Fruit fly (Drosophila melanogaster) whole organism, embryonic: ENCODE measurements around the gene CG5731.
A peak's percentile ranks its signal among the peaks of the same experiment; 100 is the strongest.

Experiments used
- Atf3 ChIP-seq: fragments of 200-800 bp; sonication (Bioruptor generic); optimal IDR thresholded peaks from 3 replicates; lab custom pipeline; 2016; ENCODE audit warnings: missing biosample characterization, missing genetic modification characterization
- CG10147 ChIP-seq: fragments of 200-800 bp; sonication (Bioruptor generic); optimal IDR thresholded peaks from 2 replicates; lab custom pipeline; 2019; ENCODE audit warnings: missing biosample characterization, mild to moderate bottlenecking, missing genetic modification characterization, moderate library complexity
- CG10209 ChIP-seq: fragments of 200-800 bp; sonication (Bioruptor generic); optimal IDR thresholded peaks from 3 replicates; lab custom pipeline; 2017; ENCODE audit warnings: missing biosample characterization, mild to moderate bottlenecking, missing genetic modification characterization, missing genetic modification reagents
- CG11695 ChIP-seq: fragments of 200-800 bp; sonication (Bioruptor generic); IDR thresholded peaks from 3 replicates; pipeline ENCODE4 v1.3.6; 2022; ENCODE audit warnings: missing biosample characterization, missing genetic modification characterization
- CG12769 ChIP-seq: fragments of 200-800 bp; sonication (Bioruptor generic); optimal IDR thresholded peaks from 2 replicates; lab custom pipeline; 2019; ENCODE audit warnings: missing biosample characterization, mild to moderate bottlenecking, missing genetic modification characterization, moderate library complexity
- CG13624 ChIP-seq: fragments of 200-800 bp; sonication (Bioruptor generic); optimal IDR thresholded peaks from 2 replicates; lab custom pipeline; 2016; ENCODE audit warnings: missing biosample characterization, missing genetic modification characterization
- CG17385 ChIP-seq: fragments of 200-800 bp; sonication (Bioruptor generic); optimal IDR thresholded peaks from 3 replicates; lab custom pipeline; 2018; ENCODE audit warnings: missing biosample characterization, mild to moderate bottlenecking, missing genetic modification characterization
- CG18262 ChIP-seq: fragments of 200-800 bp; optimal IDR thresholded peaks from 3 replicates; lab custom pipeline; 2019; ENCODE audit warnings: missing biosample characterization, mild to moderate bottlenecking, missing genetic modification characterization, moderate library complexity
- CG2875 ChIP-seq: fragments of 200-800 bp; sonication (Bioruptor generic); optimal IDR thresholded peaks from 2 replicates; lab custom pipeline; 2017; ENCODE audit warnings: missing biosample characterization, mild to moderate bottlenecking, missing genetic modification characterization, missing genetic modification reagents
- CG3995 ChIP-seq: fragments of 200-800 bp; sonication (Bioruptor generic); optimal IDR thresholded peaks from 3 replicates; lab custom pipeline; 2016; ENCODE audit warnings: missing biosample characterization, missing genetic modification characterization
- CG4328 ChIP-seq: fragments of 200-800 bp; sonication (Bioruptor generic); optimal IDR thresholded peaks from 3 replicates; lab custom pipeline; 2017; ENCODE audit warnings: missing biosample characterization, missing genetic modification reagents, missing genetic modification characterization
- CG4617 ChIP-seq: fragments of 200-800 bp; sonication (Bioruptor generic); optimal IDR thresholded peaks from 3 replicates; lab custom pipeline; 2016; ENCODE audit warnings: missing biosample characterization, missing genetic modification characterization, borderline replicate concordance
- CG4707 ChIP-seq: fragments of 200-800 bp; sonication (Bioruptor generic); optimal IDR thresholded peaks from 2 replicates; lab custom pipeline; 2018; ENCODE audit warnings: missing biosample characterization, mild to moderate bottlenecking, missing genetic modification characterization, moderate library complexity
- CG5245 ChIP-seq: fragments of 200-800 bp; sonication (Bioruptor generic); optimal IDR thresholded peaks from 3 replicates; lab custom pipeline; 2016; ENCODE audit warnings: missing biosample characterization, missing genetic modification characterization
- CG8290 ChIP-seq, 3 experiments: fragments of 200-800 bp; sonication (Bioruptor generic); optimal IDR thresholded peaks; 2 replicates each; lab custom pipeline; 2016 to 2019; ENCODE audit warnings: missing biosample characterization in 3 of 3, missing genetic modification characterization in 3 of 3, mild to moderate bottlenecking in 2 of 3, moderate library complexity in 1 of 3
- CG8924 ChIP-seq: fragments of 200-800 bp; optimal IDR thresholded peaks from 3 replicates; lab custom pipeline; 2019; ENCODE audit warnings: missing biosample characterization, mild to moderate bottlenecking, missing genetic modification characterization, moderate library complexity
- CG9727 ChIP-seq: fragments of 200-800 bp; sonication (Bioruptor generic); optimal IDR thresholded peaks from 3 replicates; lab custom pipeline; 2017; ENCODE audit warnings: missing biosample characterization, mild to moderate bottlenecking, missing genetic modification characterization
- CHES-1-like ChIP-seq: fragments of 200-800 bp; sonication (Bioruptor generic); optimal IDR thresholded peaks from 2 replicates; lab custom pipeline; 2016; ENCODE audit warnings: missing biosample characterization, missing genetic modification characterization
- Drgx ChIP-seq: fragments of 200-800 bp; sonication (Bioruptor generic); IDR thresholded peaks from 2 replicates; pipeline ENCODE4 v1.3.6; 2022; ENCODE audit warnings: missing biosample characterization, missing genetic modification characterization
- E2f2 ChIP-seq: fragments of 200-800 bp; sonication (Bioruptor generic); IDR thresholded peaks from 2 replicates; pipeline ENCODE4 v1.3.6; 2022; ENCODE audit warnings: missing biosample characterization, missing genetic modification characterization
- Fer1 ChIP-seq: fragments of 200-800 bp; sonication (Bioruptor generic); optimal IDR thresholded peaks from 2 replicates; lab custom pipeline; 2017; ENCODE audit warnings: missing biosample characterization, mild to moderate bottlenecking, missing genetic modification characterization
- Fer3 ChIP-seq: fragments of 200-800 bp; sonication (Bioruptor generic); optimal IDR thresholded peaks from 2 replicates; lab custom pipeline; 2018; ENCODE audit warnings: missing biosample characterization, mild to moderate bottlenecking, missing genetic modification characterization, moderate library complexity
- HHEX ChIP-seq: fragments of 200-800 bp; sonication (Bioruptor generic); optimal IDR thresholded peaks from 3 replicates; lab custom pipeline; 2017; ENCODE audit warnings: missing biosample characterization, mild to moderate bottlenecking, missing genetic modification characterization, missing genetic modification reagents
- MBD-R2 ChIP-seq: fragments of 200-800 bp; sonication (Bioruptor generic); IDR thresholded peaks from 2 replicates; pipeline ENCODE4 v1.3.6; 2022; ENCODE audit warnings: missing biosample characterization, missing genetic modification characterization
- Optix ChIP-seq: fragments of 200-800 bp; sonication (Bioruptor generic); IDR thresholded peaks from 3 replicates; pipeline ENCODE4 v1.3.6; 2022; ENCODE audit warnings: missing biosample characterization, missing genetic modification characterization
- PHDP ChIP-seq: fragments of 200-800 bp; sonication (Bioruptor generic); optimal IDR thresholded peaks from 3 replicates; lab custom pipeline; 2018; ENCODE audit warnings: missing biosample characterization, mild to moderate bottlenecking, missing genetic modification characterization, moderate library complexity
- Pdp1 ChIP-seq, 2 experiments: fragments of 200-800 bp; sonication (Bioruptor generic); optimal IDR thresholded peaks; 3 replicates each; lab custom pipeline; 2016; ENCODE audit warnings: missing biosample characterization in 2 of 2, missing genetic modification characterization in 2 of 2, mild to moderate bottlenecking in 1 of 2, moderate library complexity in 1 of 2
- Rfx ChIP-seq: fragments of 200-800 bp; sonication (Bioruptor generic); IDR thresholded peaks from 2 replicates; pipeline ENCODE4 v1.3.6; 2022; ENCODE audit warnings: missing biosample characterization, missing genetic modification characterization
- chinmo ChIP-seq: fragments of 200-800 bp; sonication (Bioruptor generic); IDR thresholded peaks from 4 replicates; pipeline ENCODE4 v1.3.6; 2022; ENCODE audit warnings: missing biosample characterization, missing genetic modification characterization; ENCODE audit not compliant: partially characterized antibody
- disco-r ChIP-seq: fragments of 200-800 bp; sonication (Bioruptor generic); optimal IDR thresholded peaks from 2 replicates; lab custom pipeline; 2016; ENCODE audit warnings: missing biosample characterization, missing genetic modification characterization
- dmrt11E ChIP-seq: fragments of 200-800 bp; sonication (Bioruptor generic); optimal IDR thresholded peaks from 3 replicates; lab custom pipeline; 2018; ENCODE audit warnings: missing biosample characterization, mild to moderate bottlenecking, missing genetic modification characterization, moderate library complexity
- dpn ChIP-seq, 2 experiments: fragments of 200-800 bp; sonication (Bioruptor generic); optimal IDR thresholded peaks; 3 replicates each; lab custom pipeline; 2016; ENCODE audit warnings: missing biosample characterization in 2 of 2, missing genetic modification characterization in 2 of 2
- esg ChIP-seq: fragments of 200-800 bp; sonication (Bioruptor generic); conservative IDR thresholded peaks from 2 replicates; pipeline ENCODE4 v1.3.6; 2022; ENCODE audit warnings: missing biosample characterization, missing genetic modification characterization
- eve ChIP-seq, 2 experiments: fragments of >200 bp; optimal IDR thresholded peaks; 2 replicates each; lab custom pipeline; 2017; ENCODE audit warnings: missing biosample characterization in 2 of 2, missing genetic modification characterization in 2 of 2
- grau ChIP-seq: fragments of 200-800 bp; optimal IDR thresholded peaks from 3 replicates; lab custom pipeline; 2019; ENCODE audit warnings: missing biosample characterization, mild to moderate bottlenecking, missing genetic modification characterization, moderate library complexity
- kni ChIP-seq: fragments of 200-800 bp; sonication (Bioruptor generic); optimal IDR thresholded peaks from 3 replicates; lab custom pipeline; 2017; ENCODE audit warnings: mild to moderate bottlenecking, missing biosample characterization, missing genetic modification reagents, missing genetic modification characterization
- lbe ChIP-seq: fragments of 200-800 bp; sonication (Bioruptor generic); optimal IDR thresholded peaks from 2 replicates; lab custom pipeline; 2016; ENCODE audit warnings: missing biosample characterization, mild to moderate bottlenecking, missing genetic modification characterization
- lilli ChIP-seq: fragments of 200-800 bp; sonication (Bioruptor generic); optimal IDR thresholded peaks from 3 replicates; lab custom pipeline; 2016; ENCODE audit warnings: missing biosample characterization, missing genetic modification characterization
- maf-S ChIP-seq: fragments of 200-800 bp; sonication (Bioruptor generic); optimal IDR thresholded peaks from 2 replicates; lab custom pipeline; 2016; ENCODE audit warnings: missing biosample characterization, missing genetic modification characterization
- nau ChIP-seq: fragments of 200-800 bp; sonication (Bioruptor generic); optimal IDR thresholded peaks from 3 replicates; lab custom pipeline; 2017; ENCODE audit warnings: missing biosample characterization, mild to moderate bottlenecking, missing genetic modification characterization, missing genetic modification reagents
- nerfin-1 ChIP-seq: fragments of 200-800 bp; sonication (Bioruptor generic); optimal IDR thresholded peaks from 3 replicates; lab custom pipeline; 2019; ENCODE audit warnings: missing biosample characterization, mild to moderate bottlenecking, missing genetic modification characterization, moderate library complexity
- sd ChIP-seq: fragments of 200-800 bp; sonication (Bioruptor generic); optimal IDR thresholded peaks from 3 replicates; lab custom pipeline; 2018; ENCODE audit warnings: missing biosample characterization, mild to moderate bottlenecking, missing genetic modification characterization, moderate library complexity
- seq ChIP-seq: fragments of 200-800 bp; sonication (Bioruptor generic); IDR thresholded peaks from 2 replicates; pipeline ENCODE4 v1.3.6; 2022; ENCODE audit warnings: missing biosample characterization, missing genetic modification characterization
- shn ChIP-seq: fragments of 200-800 bp; sonication (Bioruptor generic); optimal IDR thresholded peaks from 3 replicates; lab custom pipeline; 2016; ENCODE audit warnings: missing biosample characterization, missing genetic modification characterization
- slbo ChIP-seq: fragments of 200-800 bp; sonication (Bioruptor generic); IDR thresholded peaks from 2 replicates; pipeline ENCODE4 v1.3.6; 2022; ENCODE audit warnings: missing biosample characterization, missing genetic modification characterization
- so ChIP-seq: fragments of 200-800 bp; sonication (Bioruptor generic); IDR thresholded peaks from 3 replicates; pipeline ENCODE4 v1.3.6; 2022; ENCODE audit warnings: missing biosample characterization, missing genetic modification characterization
- sob ChIP-seq: fragments of 200-800 bp; sonication (Bioruptor generic); IDR thresholded peaks from 2 replicates; pipeline ENCODE4 v1.3.6; 2022; ENCODE audit warnings: missing biosample characterization, missing genetic modification characterization
- unc-4 ChIP-seq: fragments of 200-800 bp; sonication (Bioruptor generic); IDR thresholded peaks from 2 replicates; pipeline ENCODE4 v1.3.6; 2022; ENCODE audit warnings: missing biosample characterization, missing genetic modification characterization; ENCODE audit not compliant: partially characterized antibody
- unpg ChIP-seq: fragments of 200-800 bp; sonication (Bioruptor generic); optimal IDR thresholded peaks from 3 replicates; lab custom pipeline; 2018; ENCODE audit warnings: missing biosample characterization, mild to moderate bottlenecking, missing genetic modification characterization, moderate library complexity

The CG5731 gene

DNA sequence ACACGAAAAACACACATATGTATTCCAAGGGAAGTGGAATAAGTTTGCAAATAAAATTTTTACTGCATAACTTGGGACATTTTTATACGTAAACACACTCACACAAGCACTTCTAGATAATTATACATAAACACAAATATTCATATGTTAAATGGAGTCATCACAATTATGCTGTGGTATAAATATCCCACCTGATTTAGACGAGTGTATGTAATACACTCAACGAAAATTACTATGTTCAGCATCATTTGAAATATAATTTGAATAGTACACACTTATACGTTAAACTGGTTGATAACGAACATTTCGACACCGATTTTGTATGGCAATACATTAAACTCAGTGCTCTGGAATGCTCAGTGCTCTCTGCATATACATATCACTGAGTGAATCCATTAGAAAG is 21.5 kb upstream of the CG5731 start:
- TF ChIP-seq Pdp1 (GFP tag; optimal IDR thresholded peaks at IDR 0.05; lab: Kevin White, UChicago) (peak in 1 of 2 experiments; percentile 28), shn (GFP tag; lab: Kevin White, UChicago) (peak; percentile 40), Fer3 (tag; lab: Kevin White, UChicago) (peak; percentile 11), MBD-R2 (GFP tag; lab: Robert Waterston, UW) (no peak), Fer1 (GFP tag; lab: Kevin White, UChicago) (peak; percentile 31), HHEX (GFP tag; lab: Kevin White, UChicago) (peak; percentile 43), grau (peak; percentile 31), nau (GFP tag; lab: Kevin White, UChicago) (peak; percentile 42), sd (tag; lab: Kevin White, UChicago) (peak; percentile 84), CHES-1-like (GFP tag; lab: Kevin White, UChicago) (peak; percentile 19), CG9727 (GFP tag; lab: Kevin White, UChicago) (peak; percentile 19), E2f2 (peak; percentile 21; the same call in 1 of the 2 replicates), esg (GFP tag; lab: Robert Waterston, UW) (0 out of 2 replicates have a peak, but pooled peaks have one; percentile 12), CG3995 (no peak), Atf3 (GFP tag; lab: Kevin White, UChicago) (peak; percentile 2), Optix (GFP tag; lab: Robert Waterston, UW) (no peak), lbe (GFP tag; lab: Kevin White, UChicago) (peak; percentile 57), CG4707 (GFP tag; lab: Kevin White, UChicago) (no peak), eve (GFP tag; optimal IDR thresholded peaks at IDR 0.05; lab: Kevin White, UChicago) (peak in 1 of 2 experiments; percentile 87), CG10147 (peak; percentile 4), so (GFP tag; lab: Robert Waterston, UW) (0 out of 3 replicates have a peak, but pooled peaks have one; percentile 25), kni (GFP tag; lab: Kevin White, UChicago) (peak; percentile 31), CG4617 (peak; percentile 47), CG8290 (GFP tag; optimal IDR thresholded peaks at IDR 0.05; lab: Kevin White, UChicago) (no peak), CG8290 (tag; optimal IDR thresholded peaks at IDR 0.05; lab: Kevin White, UChicago) (peak in 1 of 2 experiments; percentile 57), unpg (GFP tag; lab: Kevin White, UChicago) (peak; percentile 22), Drgx (peak; percentile 44), CG17385 (GFP tag; lab: Kevin White, UChicago) (peak; percentile 19), chinmo (GFP tag; lab: Robert Waterston, UW) (no peak), CG18262 (tag; lab: Kevin White, UChicago) (peak; percentile 11), nerfin-1 (peak; percentile 60), sob (0 out of 2 replicates have a peak, but pooled peaks have one; percentile 9), dmrt11E (tag; lab: Kevin White, UChicago) (peak; percentile 14), disco-r (GFP tag; lab: Kevin White, UChicago) (no peak), CG11695 (GFP tag; lab: Robert Waterston, UW) (0 out of 3 replicates have a peak, but pooled peaks have one; percentile 39), CG10209 (GFP tag; lab: Kevin White, UChicago) (no peak), maf-S (GFP tag; lab: Kevin White, UChicago) (no peak), CG8924 (peak; percentile 44), lilli (peak; percentile 34), CG4328 (GFP tag; lab: Kevin White, UChicago) (peak; percentile 26), seq (GFP tag; lab: Robert Waterston, UW) (no peak), slbo (GFP tag; lab: Robert Waterston, UW) (peak; percentile 42; the same call in 1 of the 2 replicates), PHDP (tag; lab: Kevin White, UChicago) (peak; percentile 47), CG2875 (GFP tag; lab: Kevin White, UChicago) (peak; percentile 17), unc-4 (GFP tag; lab: Robert Waterston, UW) (no peak), dpn (GFP tag; optimal IDR thresholded peaks at IDR 0.05; lab: Kevin White, UChicago) (peak; percentile 25 to 32), CG12769 (tag; lab: Kevin White, UChicago) (peak; percentile 25), Rfx (peak; percentile 62; the same call in 1 of the 2 replicates), CG13624 (GFP tag; lab: Kevin White, UChicago) (no peak), CG5245 (GFP tag; lab: Kevin White, UChicago) (peak; percentile 5)
